Worm (Caenorhabditis elegans): ENCODE results near the gene clp-7.

Gene clp-7

ce11 chrIV:1385915-1386314 is 59.9 kb downstream of the clp-7 start, which contains the start of gene nhr-41:
Gene nhr-41, plus strand, starts transcription at chrIV:1386215.
- TF ChIP-seq elt-1 (tag; optimal IDR thresholded peaks at IDR 0.05) (no peak), nhr-21 (tag; optimal IDR thresholded peaks at IDR 0.05) (no peak), nhr-12 (tag; optimal IDR thresholded peaks at IDR 0.05) (no peak)

- TF ChIP-seq ztf-4 (tag; optimal IDR thresholded peaks at IDR 0.05) = no peak
- no peak for TF ChIP-seq skn-1 (tag; optimal IDR thresholded peaks at IDR 0.05)
- TF ChIP-seq mdl-1 (tag; optimal IDR thresholded peaks at IDR 0.05) = no peak
- TF ChIP-seq nhr-12 (tag; optimal IDR thresholded peaks at IDR 0.05) = no peak
- TF ChIP-seq ztf-11 (tag; optimal IDR thresholded peaks at IDR 0.05) = no peak
- no peak for TF ChIP-seq sem-4 (tag; optimal IDR thresholded peaks at IDR 0.05)
- no peak for TF ChIP-seq lsy-2 (tag; optimal IDR thresholded peaks at IDR 0.05)
- TF ChIP-seq elt-1 (tag; optimal IDR thresholded peaks at IDR 0.05) = no peak
- no peak for TF ChIP-seq lin-13 (GFP tag; optimal IDR thresholded peaks at IDR 0.05)
Observed at ce11 chrIV:1385500-1385899, 60.3 kb downstream of the clp-7 start.

Measured in whole organism, L2 larva.